Worm (Caenorhabditis elegans): ENCODE data around the gene srm-3.

ce11 chrIV:9673206-9673605, 24.4 kb downstream of the srm-3 start:
- TF ChIP-seq dao-5 (tag; optimal IDR thresholded peaks at IDR 0.05), result no peak
- TF ChIP-seq W03F9.2 (tag; optimal IDR thresholded peaks at IDR 0.05), result no peak
- TF ChIP-seq him-1 (tag; optimal IDR thresholded peaks at IDR 0.05), result no peak

Data from whole organism, L4/young adult.